Worm (Caenorhabditis elegans): ENCODE results near the gene kbp-1.

- TF ChIP-seq nhr-76 (tag; optimal IDR thresholded peaks at IDR 0.05) (no peak), nhr-237 (tag; optimal IDR thresholded peaks at IDR 0.05) (no peak)
These were observed 19.2 kb upstream of the kbp-1 start, which contains the start of gene srv-1 for ce11 chrIII:6850255-6850654.

Measured in whole organism, mixed stage, embryonic.